Worm (Caenorhabditis elegans): Measurements from ENCODE around the gene mmaa-1.

Gene mmaa-1

DNA sequence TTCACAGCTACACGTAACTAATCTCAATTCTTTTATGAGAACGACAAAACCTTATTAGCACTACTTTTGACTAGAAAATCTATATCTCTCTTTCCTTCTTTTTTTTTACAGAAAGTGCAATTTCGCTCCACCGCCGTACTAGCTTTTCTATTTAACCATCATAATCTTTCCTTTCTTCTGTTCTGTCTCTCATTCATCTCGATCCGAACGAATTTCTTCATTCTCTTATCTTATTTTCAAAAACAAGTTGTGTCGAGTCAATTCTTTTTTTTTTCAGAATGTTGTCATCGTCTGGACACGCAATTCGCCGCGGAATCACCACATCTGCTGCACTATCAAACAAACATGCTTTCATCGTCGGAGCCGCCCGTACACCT, 27.4 kb downstream of the mmaa-1 start, which contains the start of gene kat-1:
kat-1 (plus strand) TSS at position 278 of the 377 bp plus-strand sequence.
- TF ChIP-seq ztf-23 (GFP tag; IDR thresholded peaks at IDR 0.05) (no peak), med-1 (GFP tag; optimal IDR thresholded peaks at IDR 0.05; ENCODE audit: insufficient read depth) (no peak), cog-1 (tag; optimal IDR thresholded peaks at IDR 0.05) (no peak), ztf-29 (GFP tag; IDR thresholded peaks at IDR 0.05) (no peak), tab-1 (GFP tag; IDR thresholded peaks at IDR 0.05) (no peak), T22C8.4 (GFP tag; IDR thresholded peaks at IDR 0.05) (no peak), flt-1 (GFP tag; IDR thresholded peaks at IDR 0.05) (no peak), ref-1 (GFP tag; conservative IDR thresholded peaks at IDR 0.05) (no peak), klf-2 (GFP tag; conservative IDR thresholded peaks at IDR 0.05) (no peak)

DNA sequence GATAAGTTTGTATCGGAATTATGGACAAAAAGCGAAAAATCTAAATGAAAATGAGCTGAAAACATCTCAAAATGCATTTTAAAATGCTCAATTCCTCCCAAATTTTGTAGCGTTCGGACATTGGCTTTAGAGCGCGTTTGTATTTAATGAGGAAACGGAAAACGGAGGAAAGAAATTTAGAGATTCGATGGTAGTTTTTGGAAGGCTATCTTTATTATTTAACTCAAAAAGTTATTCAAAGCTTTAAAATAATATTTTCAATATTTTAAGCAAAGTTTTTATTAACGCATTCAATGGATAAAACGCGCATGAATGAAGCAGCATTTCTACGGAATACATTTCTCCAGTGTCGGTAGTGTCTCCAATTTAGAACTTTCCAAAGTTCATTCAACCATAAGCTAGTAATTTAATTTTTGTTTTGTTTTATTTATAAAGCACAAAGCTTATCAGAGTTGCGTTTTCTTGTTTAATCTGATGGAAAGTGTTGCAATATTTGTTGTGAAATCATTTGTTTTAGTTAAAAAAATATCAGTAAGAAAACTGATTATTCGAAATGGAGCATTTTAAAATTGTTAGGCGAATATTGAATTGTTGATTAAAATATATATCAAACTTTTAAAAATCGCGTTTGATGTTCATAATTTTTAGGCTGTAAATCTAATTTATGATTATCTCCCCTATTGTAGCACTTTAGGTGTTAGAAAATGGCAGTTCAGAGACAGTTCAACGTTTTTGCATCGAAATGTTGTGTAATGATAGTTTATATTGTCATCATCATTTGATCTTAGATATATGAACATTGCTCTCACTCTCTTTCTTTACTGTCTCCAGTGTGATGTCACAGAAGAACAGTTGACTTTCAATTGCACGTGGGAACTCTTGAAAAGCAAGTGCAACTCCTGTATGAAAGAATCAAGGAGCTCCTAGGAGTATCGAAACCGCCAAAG, 28.1 kb downstream of the mmaa-1 start:
- TF ChIP-seq T22C8.4 (GFP tag; IDR thresholded peaks at IDR 0.05) (no peak), cog-1 (tag; optimal IDR thresholded peaks at IDR 0.05) (peak; percentile 74), flt-1 (GFP tag; IDR thresholded peaks at IDR 0.05) (peak; percentile 77), klf-2 (GFP tag; conservative IDR thresholded peaks at IDR 0.05) (no peak), ztf-29 (GFP tag; IDR thresholded peaks at IDR 0.05) (0 out of 2 replicates have a peak, but pooled peaks have one; percentile 41)

DNA sequence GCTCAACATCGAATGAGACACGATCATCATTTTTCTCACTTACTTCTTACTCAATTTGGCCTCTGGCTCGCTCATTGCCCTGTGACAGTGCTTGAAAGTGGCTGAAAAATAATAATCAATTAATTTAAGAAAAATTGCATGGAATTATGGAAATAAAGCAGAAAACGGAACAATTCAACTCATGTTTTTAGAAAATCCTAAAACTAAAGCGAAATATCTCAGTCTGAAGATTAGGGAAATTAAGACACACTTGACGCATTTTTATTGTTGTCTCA, 28.7 kb downstream of the mmaa-1 start, which contains the start of gene kars-1:
kars-1 (minus strand) TSS at position 101 of the 275 bp plus-strand sequence.
- TF ChIP-seq ztf-23 (GFP tag; IDR thresholded peaks at IDR 0.05) (no peak), klf-2 (GFP tag; conservative IDR thresholded peaks at IDR 0.05) (no peak), flt-1 (GFP tag; IDR thresholded peaks at IDR 0.05) (no peak), med-1 (GFP tag; optimal IDR thresholded peaks at IDR 0.05; ENCODE audit: insufficient read depth) (no peak), tab-1 (GFP tag; IDR thresholded peaks at IDR 0.05) (no peak), ref-1 (GFP tag; conservative IDR thresholded peaks at IDR 0.05) (no peak), ztf-29 (GFP tag; IDR thresholded peaks at IDR 0.05) (no peak), T22C8.4 (GFP tag; IDR thresholded peaks at IDR 0.05) (no peak), cog-1 (tag; optimal IDR thresholded peaks at IDR 0.05) (no peak)

DNA sequence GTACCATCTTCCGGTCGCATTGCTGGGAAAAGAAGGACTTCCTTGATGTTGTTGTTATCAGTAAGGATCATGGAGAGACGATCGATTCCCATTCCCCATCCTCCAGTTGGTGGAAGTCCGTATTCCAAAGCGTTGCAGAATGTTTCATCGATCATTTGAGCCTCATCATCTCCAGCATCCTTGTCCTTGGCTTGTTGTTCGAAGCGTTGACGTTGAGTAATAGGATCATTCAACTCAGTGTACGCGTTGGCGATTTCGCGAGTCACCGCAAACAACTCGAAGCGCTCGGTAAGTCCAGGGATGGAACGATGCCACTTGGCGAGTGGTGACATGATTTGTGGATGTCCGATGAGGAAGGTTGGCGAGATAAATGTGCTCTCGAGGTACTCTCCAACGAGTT, 30.5 kb downstream of the mmaa-1 start:
- TF ChIP-seq flt-1 (GFP tag; IDR thresholded peaks at IDR 0.05): no peak
- TF ChIP-seq ztf-23 (GFP tag; IDR thresholded peaks at IDR 0.05): no peak
- no peak for TF ChIP-seq ref-1 (GFP tag; conservative IDR thresholded peaks at IDR 0.05)
- TF ChIP-seq tab-1 (GFP tag; IDR thresholded peaks at IDR 0.05): no peak
- TF ChIP-seq med-1 (GFP tag; optimal IDR thresholded peaks at IDR 0.05; ENCODE audit: insufficient read depth): no peak
- TF ChIP-seq cog-1 (tag; optimal IDR thresholded peaks at IDR 0.05): no peak

DNA sequence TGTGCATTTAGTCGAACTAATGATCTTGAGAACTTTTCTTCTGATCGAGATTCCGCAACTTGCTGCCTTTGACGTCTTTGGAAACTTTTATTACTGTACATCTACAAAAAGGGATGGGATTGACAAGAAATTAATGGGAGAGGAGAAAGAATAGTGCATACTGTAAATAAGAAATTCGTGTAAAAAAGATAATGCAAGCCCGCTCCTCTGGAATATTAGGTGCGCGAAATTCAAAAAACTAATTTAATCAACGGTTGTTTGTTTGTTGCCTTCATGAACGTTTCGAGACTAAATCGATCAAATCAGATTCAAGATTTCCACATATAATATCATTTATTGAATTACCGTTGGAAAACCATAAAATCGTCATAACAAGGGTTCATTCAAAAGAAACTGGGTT, 31.1 kb downstream of the mmaa-1 start, which contains the start of gene him-14:
him-14 (minus strand) TSS at position 101 of the 400 bp plus-strand sequence.
- no peak for TF ChIP-seq ztf-29 (GFP tag; IDR thresholded peaks at IDR 0.05)
- TF ChIP-seq flt-1 (GFP tag; IDR thresholded peaks at IDR 0.05): no peak
- no peak for TF ChIP-seq T22C8.4 (GFP tag; IDR thresholded peaks at IDR 0.05)
- no peak for TF ChIP-seq med-1 (GFP tag; optimal IDR thresholded peaks at IDR 0.05; ENCODE audit: insufficient read depth)
- TF ChIP-seq cog-1 (tag; optimal IDR thresholded peaks at IDR 0.05): no peak
- no peak for TF ChIP-seq ztf-23 (GFP tag; IDR thresholded peaks at IDR 0.05)
- TF ChIP-seq klf-2 (GFP tag; conservative IDR thresholded peaks at IDR 0.05): no peak
- TF ChIP-seq tab-1 (GFP tag; IDR thresholded peaks at IDR 0.05): no peak
- TF ChIP-seq ref-1 (GFP tag; conservative IDR thresholded peaks at IDR 0.05): no peak

DNA sequence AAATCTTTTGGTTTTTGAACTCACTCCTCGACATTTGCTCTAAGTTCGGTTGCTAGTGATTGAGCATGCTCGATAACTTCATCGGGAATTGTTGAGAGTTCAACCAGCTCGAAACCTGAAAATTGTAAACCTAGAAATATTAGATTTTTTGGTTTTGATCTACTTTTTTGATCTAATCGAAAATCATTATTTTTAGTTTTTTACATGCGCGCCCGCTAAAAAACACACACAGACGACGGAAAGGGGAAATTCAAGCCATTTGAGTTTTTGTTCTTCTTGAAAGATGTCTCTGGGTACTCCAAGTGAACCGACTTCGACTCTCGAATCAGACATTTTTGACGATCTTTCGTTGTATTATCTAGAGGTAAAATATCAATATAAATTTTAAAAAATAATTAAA, 35.6 kb downstream of the mmaa-1 start, which contains the start of gene nos-2:
nos-2 (plus strand) TSS at position 228 of the 400 bp plus-strand sequence.
- TF ChIP-seq klf-2 (GFP tag; conservative IDR thresholded peaks at IDR 0.05): no peak
- TF ChIP-seq cog-1 (tag; optimal IDR thresholded peaks at IDR 0.05): no peak
- no peak for TF ChIP-seq ztf-23 (GFP tag; IDR thresholded peaks at IDR 0.05)
- no peak for TF ChIP-seq ztf-29 (GFP tag; IDR thresholded peaks at IDR 0.05)

ce11 chrII:7061730-7062129, 39.2 kb downstream of the mmaa-1 start, which contains the start of gene acs-6:
acs-6 (plus strand) TSS chrII:7062030.
- TF ChIP-seq ztf-29 (GFP tag; IDR thresholded peaks at IDR 0.05) (no peak), flt-1 (GFP tag; IDR thresholded peaks at IDR 0.05) (no peak), ref-1 (GFP tag; conservative IDR thresholded peaks at IDR 0.05) (no peak), cog-1 (tag; optimal IDR thresholded peaks at IDR 0.05) (no peak), klf-2 (GFP tag; conservative IDR thresholded peaks at IDR 0.05) (no peak), med-1 (GFP tag; optimal IDR thresholded peaks at IDR 0.05; ENCODE audit: insufficient read depth) (no peak), T22C8.4 (GFP tag; IDR thresholded peaks at IDR 0.05) (no peak), tab-1 (GFP tag; IDR thresholded peaks at IDR 0.05) (no peak), ztf-23 (GFP tag; IDR thresholded peaks at IDR 0.05) (no peak)

DNA sequence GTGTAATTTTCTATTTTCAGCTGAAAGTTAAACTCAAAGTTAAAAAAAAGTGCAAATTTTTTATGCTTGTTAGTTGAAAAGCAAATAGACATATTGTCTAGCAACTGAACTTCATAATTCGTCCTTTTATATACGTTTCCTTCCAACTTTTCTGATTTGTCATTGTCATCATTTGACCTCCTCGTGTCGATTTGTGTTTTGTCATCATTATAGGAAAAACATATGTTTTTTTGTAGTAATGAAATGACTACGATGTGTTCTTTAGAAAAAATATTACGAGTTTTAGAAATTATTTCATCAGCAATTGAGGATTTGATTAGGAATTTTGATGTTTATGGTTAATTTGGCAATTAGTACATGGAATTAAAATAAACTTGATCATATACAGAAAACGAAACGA, 40.2 kb downstream of the mmaa-1 start:
- TF ChIP-seq flt-1 (GFP tag; IDR thresholded peaks at IDR 0.05) (no peak), T22C8.4 (GFP tag; IDR thresholded peaks at IDR 0.05) (no peak), tab-1 (GFP tag; IDR thresholded peaks at IDR 0.05) (no peak), med-1 (GFP tag; optimal IDR thresholded peaks at IDR 0.05; ENCODE audit: insufficient read depth) (no peak), ref-1 (GFP tag; conservative IDR thresholded peaks at IDR 0.05) (no peak), ztf-29 (GFP tag; IDR thresholded peaks at IDR 0.05) (no peak), cog-1 (tag; optimal IDR thresholded peaks at IDR 0.05) (no peak), klf-2 (GFP tag; conservative IDR thresholded peaks at IDR 0.05) (no peak), ztf-23 (GFP tag; IDR thresholded peaks at IDR 0.05) (no peak)

- TF ChIP-seq ref-1 (GFP tag; conservative IDR thresholded peaks at IDR 0.05) (no peak), med-1 (GFP tag; optimal IDR thresholded peaks at IDR 0.05; ENCODE audit: insufficient read depth) (no peak), cog-1 (tag; optimal IDR thresholded peaks at IDR 0.05) (no peak), T22C8.4 (GFP tag; IDR thresholded peaks at IDR 0.05) (no peak), ztf-29 (GFP tag; IDR thresholded peaks at IDR 0.05) (no peak), ztf-23 (GFP tag; IDR thresholded peaks at IDR 0.05) (no peak), klf-2 (GFP tag; conservative IDR thresholded peaks at IDR 0.05) (no peak), tab-1 (GFP tag; IDR thresholded peaks at IDR 0.05) (no peak), flt-1 (GFP tag; IDR thresholded peaks at IDR 0.05) (no peak)
These were observed 40.8 kb downstream of the mmaa-1 start for ce11 chrII:7060202-7060601.

All from whole organism, midembryonic.